Worm (Caenorhabditis elegans): Measurements from ENCODE around the gene C06H5.13.

DNA sequence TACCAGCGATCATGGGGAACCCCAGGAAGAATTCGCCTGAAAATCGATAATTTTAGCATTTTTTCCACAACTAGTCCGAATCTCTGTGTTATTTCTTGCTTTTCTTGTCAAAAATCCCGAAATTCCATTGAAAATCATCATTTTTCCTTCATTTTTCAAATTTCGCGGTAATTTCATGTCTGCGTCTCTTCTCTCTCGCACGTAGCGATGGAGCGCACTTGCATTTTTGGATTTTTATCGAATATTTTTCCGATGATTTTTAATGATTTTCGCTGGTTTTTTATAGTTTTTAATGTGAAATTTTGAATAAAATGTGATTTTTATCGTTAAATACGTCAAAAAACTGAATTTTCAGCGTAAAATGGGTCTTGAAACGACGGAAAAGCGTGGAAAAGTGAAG, 23.9 kb upstream of the C06H5.13 start, which contains the start of gene E01B7.2:
- no peak for TF ChIP-seq nfya-1 (tag; optimal IDR thresholded peaks at IDR 0.05; ENCODE audit: borderline replicate concordance, insufficient read depth)
- no peak for TF ChIP-seq nhr-90 (tag; optimal IDR thresholded peaks at IDR 0.05)
- no peak for TF ChIP-seq mes-4 (tag; optimal IDR thresholded peaks at IDR 0.05)
- no peak for TF ChIP-seq lir-1 (GFP tag; conservative IDR thresholded peaks at IDR 0.05)

Data from whole organism, young adult.